Fruit fly (Drosophila melanogaster) whole organism, pupa: Measurements from ENCODE around the gene Rnp4F.

Experiments
- CG14655 ChIP-seq: fragments of 200-800 bp; sonication (Bioruptor generic); optimal IDR thresholded peaks from 3 replicates; lab custom pipeline; 2017; ENCODE audit warnings: mild to moderate bottlenecking, missing biosample characterization, missing genetic modification reagents, missing genetic modification characterization
- CG17806 ChIP-seq: fragments of 200-800 bp; sonication (Bioruptor generic); optimal IDR thresholded peaks from 2 replicates; lab custom pipeline; 2018; ENCODE audit warnings: missing biosample characterization, mild to moderate bottlenecking, missing genetic modification characterization, moderate library complexity
- CG32121 ChIP-seq: fragments of 200-800 bp; sonication (Bioruptor generic); IDR thresholded peaks from 2 replicates; pipeline ENCODE4 v1.3.6; 2022; ENCODE audit warnings: missing biosample characterization, missing genetic modification characterization
- CG4496 ChIP-seq: fragments of 200-800 bp; sonication (Bioruptor generic); IDR thresholded peaks from 3 replicates; pipeline ENCODE4 v1.3.6; 2022; ENCODE audit warnings: missing biosample characterization, missing genetic modification characterization
- D1 ChIP-seq: fragments of 200-800 bp; sonication (Bioruptor generic); optimal IDR thresholded peaks from 2 replicates; lab custom pipeline; 2018; ENCODE audit warnings: missing biosample characterization, mild to moderate bottlenecking, missing genetic modification characterization, moderate library complexity
- EcR ChIP-seq: fragments of 200-800 bp; sonication (Bioruptor generic); optimal IDR thresholded peaks from 3 replicates; lab custom pipeline; 2019; ENCODE audit warnings: missing biosample characterization, missing genetic modification characterization, mild to moderate bottlenecking, moderate library complexity, missing genetic modification reagents
- Pif1B ChIP-seq: fragments of 200-800 bp; sonication (Bioruptor generic); optimal IDR thresholded peaks from 3 replicates; lab custom pipeline; 2016; ENCODE audit warnings: missing biosample characterization, missing genetic modification characterization
- Snoo ChIP-seq: fragments of 200-800 bp; sonication (Bioruptor generic); optimal IDR thresholded peaks from 3 replicates; lab custom pipeline; 2017; ENCODE audit warnings: missing biosample characterization, mild to moderate bottlenecking, missing genetic modification characterization, inconsistent platforms

dm6 chrX:5295766-5296165 is 26.7 kb downstream of the Rnp4F start, which contains the start of gene CG42749:
- no peak for TF ChIP-seq EcR (GFP tag; lab: Kevin White, UChicago)
- TF ChIP-seq Pif1B (GFP tag; lab: Kevin White, UChicago), result no peak
- no peak for TF ChIP-seq Snoo
- TF ChIP-seq CG32121, result no peak
- TF ChIP-seq CG4496 (GFP tag; lab: Robert Waterston, UW), result no peak
- no peak for TF ChIP-seq CG14655
- TF ChIP-seq D1 (tag; lab: Kevin White, UChicago), result no peak
- no peak for TF ChIP-seq CG17806 (tag; lab: Kevin White, UChicago)
